Worm (Caenorhabditis elegans) whole organism, L4 larva: ENCODE results near the gene pap-3.

Experiments used
- F10B5.3 ChIP-seq: sonication (generic microtip); optimal IDR thresholded peaks from 2 replicates; lab custom pipeline; 2016; ENCODE audit warnings: mild to moderate bottlenecking, missing genetic modification characterization, missing compliant biosample characterization
- F49E8.2 ChIP-seq: sonication (generic microtip); optimal IDR thresholded peaks from 2 replicates; lab custom pipeline; 2016; ENCODE audit warnings: missing compliant biosample characterization, mild to moderate bottlenecking, missing genetic modification characterization, borderline replicate concordance
- T26A8.4 ChIP-seq: fragments of 200-800 bp; sonication (Bioruptor generic); IDR thresholded peaks from 2 replicates; pipeline ENCODE4 v1.3.6; 2022; ENCODE audit warnings: missing genetic modification characterization, missing compliant biosample characterization
- Y75B8A.6 ChIP-seq: fragments of 200-800 bp; sonication (Bioruptor generic); IDR thresholded peaks from 2 replicates; pipeline ENCODE4 v1.3.6; 2022; ENCODE audit warnings: missing genetic modification reagents, missing genetic modification characterization, missing compliant biosample characterization
- aha-1 ChIP-seq: fragments of 150-350 bp; peaks from one replicate; lab custom pipeline; 2014; ENCODE audit warnings: missing biosample characterization, missing genetic modification characterization
- aly-2 ChIP-seq: sonication (generic microtip); optimal IDR thresholded peaks from 2 replicates; lab custom pipeline; 2018; ENCODE audit warnings: missing biosample characterization, missing genetic modification characterization
- arid-1 ChIP-seq: fragments of 200-800 bp; sonication (Bioruptor generic); conservative IDR thresholded peaks from 2 replicates; pipeline ENCODE4 v1.3.6; 2022; ENCODE audit warnings: missing genetic modification reagents, missing genetic modification characterization, missing compliant biosample characterization
- attf-4 ChIP-seq: sonication (generic microtip); optimal IDR thresholded peaks from 3 replicates; lab custom pipeline; 2017; ENCODE audit warnings: missing biosample characterization, missing genetic modification characterization
- ceh-28 ChIP-seq: fragments of 150-350 bp; optimal IDR thresholded peaks from 2 replicates; lab custom pipeline; 2014; ENCODE audit warnings: missing biosample characterization, missing genetic modification reagents, missing genetic modification characterization
- ceh-32 ChIP-seq: sonication (generic microtip); optimal IDR thresholded peaks from 2 replicates; lab custom pipeline; 2016; ENCODE audit warnings: mild to moderate bottlenecking, missing genetic modification characterization, missing compliant biosample characterization; ENCODE audit not compliant: poor library complexity
- ceh-82 ChIP-seq: sonication (generic microtip); optimal IDR thresholded peaks from 2 replicates; lab custom pipeline; 2017; ENCODE audit warnings: missing biosample characterization, missing genetic modification characterization
- ctbp-1 ChIP-seq: fragments of 200-800 bp; sonication (Bioruptor generic); IDR thresholded peaks from 2 replicates; pipeline ENCODE4 v1.3.6; 2022; ENCODE audit warnings: missing genetic modification reagents, missing genetic modification characterization, missing compliant biosample characterization
- daf-19 ChIP-seq: fragments of 200-800 bp; sonication (Bioruptor generic); conservative IDR thresholded peaks from 2 replicates; pipeline ENCODE4 v1.3.6; 2022; ENCODE audit warnings: missing genetic modification characterization, missing compliant biosample characterization
- dmd-8 ChIP-seq: fragments of 200-800 bp; sonication (Bioruptor generic); IDR thresholded peaks from 2 replicates; pipeline ENCODE4 v1.3.6; 2022; ENCODE audit warnings: missing genetic modification characterization, missing compliant biosample characterization
- dmd-9 ChIP-seq: fragments of 200-800 bp; sonication (Bioruptor generic); IDR thresholded peaks from 2 replicates; pipeline ENCODE4 v1.3.6; 2022; ENCODE audit warnings: missing genetic modification reagents, missing genetic modification characterization, missing compliant biosample characterization
- duxl-1 ChIP-seq: sonication (generic microtip); optimal IDR thresholded peaks from 2 replicates; lab custom pipeline; 2016; ENCODE audit warnings: mild to moderate bottlenecking, missing genetic modification characterization, moderate library complexity, missing compliant biosample characterization; ENCODE audit not compliant: poor library complexity
- fos-1 ChIP-seq: fragments of 150-350 bp; optimal IDR thresholded peaks from 2 replicates; lab custom pipeline; 2014; ENCODE audit warnings: missing biosample characterization, missing genetic modification characterization
- hif-1 ChIP-seq, 2 experiments: sonication (generic microtip); optimal IDR thresholded peaks; 2 replicates each; lab custom pipeline; 2016 to 2017; ENCODE audit warnings: missing compliant biosample characterization in 2 of 2, missing genetic modification characterization in 2 of 2, missing genetic modification reagents in 2 of 2, missing genotype in 2 of 2, mild to moderate bottlenecking in 1 of 2
- hlh-11 ChIP-seq: fragments of 200-800 bp; sonication (Bioruptor generic); optimal IDR thresholded peaks from 2 replicates; lab custom pipeline; 2018; ENCODE audit warnings: mild to moderate bottlenecking, missing genetic modification characterization, missing compliant biosample characterization
- hlh-30 ChIP-seq: sonication (generic microtip); optimal IDR thresholded peaks from 2 replicates; lab custom pipeline; 2017; ENCODE audit warnings: antibody characterized with exemption, mild to moderate bottlenecking, missing genetic modification characterization, missing compliant biosample characterization; ENCODE audit not compliant: insufficient read depth
- jun-1 ChIP-seq: fragments of 150-350 bp; optimal IDR thresholded peaks from 2 replicates; lab custom pipeline; 2014; ENCODE audit warnings: missing biosample characterization, missing genetic modification reagents, missing genetic modification characterization
- lin-15B ChIP-seq: fragments of 150-350 bp; sonication (generic microtip); optimal IDR thresholded peaks from 3 replicates; lab custom pipeline; 2014; ENCODE audit warnings: missing biosample characterization, missing genetic modification characterization
- lin-29 ChIP-seq: fragments of 200-800 bp; sonication (Bioruptor generic); IDR thresholded peaks from 2 replicates; pipeline ENCODE4 v1.3.6; 2022; ENCODE audit warnings: missing genetic modification reagents, missing genetic modification characterization, missing compliant biosample characterization
- lin-38 ChIP-seq: fragments of 200-800 bp; sonication (Bioruptor generic); IDR thresholded peaks from 2 replicates; pipeline ENCODE4 v1.3.6; 2022; ENCODE audit warnings: missing genetic modification reagents, missing genetic modification characterization, missing compliant biosample characterization
- madf-5 ChIP-seq, 2 experiments: fragments of 200-800 bp; sonication (Bioruptor generic); IDR thresholded peaks; 2 replicates each; pipeline ENCODE4 v1.3.6; 2022; ENCODE audit warnings: missing compliant biosample characterization in 2 of 2, missing genetic modification characterization in 2 of 2
- madf-9 ChIP-seq: fragments of 200-800 bp; sonication (Bioruptor generic); conservative IDR thresholded peaks from 2 replicates; pipeline ENCODE4 v1.3.6; 2022; ENCODE audit warnings: missing genetic modification reagents, missing genetic modification characterization, missing compliant biosample characterization
- mep-1 ChIP-seq: fragments of 150-350 bp; sonication (generic microtip); optimal IDR thresholded peaks from 3 replicates; lab custom pipeline; 2014; ENCODE audit warnings: missing biosample characterization, missing genetic modification characterization
- nhr-102 ChIP-seq: sonication (generic microtip); optimal IDR thresholded peaks from 2 replicates; lab custom pipeline; 2016; ENCODE audit warnings: mild to moderate bottlenecking, missing genetic modification characterization, moderate library complexity, missing compliant biosample characterization
- nhr-11 ChIP-seq: fragments of 150-350 bp; optimal IDR thresholded peaks from 2 replicates; lab custom pipeline; 2014; ENCODE audit warnings: missing biosample characterization, missing genetic modification characterization
- nhr-111 ChIP-seq: fragments of 200-800 bp; sonication (Bioruptor generic); optimal IDR thresholded peaks from 2 replicates; lab custom pipeline; 2018; ENCODE audit warnings: mild to moderate bottlenecking, missing genetic modification characterization, missing compliant biosample characterization
- nhr-237 ChIP-seq: sonication (generic microtip); optimal IDR thresholded peaks from 2 replicates; lab custom pipeline; 2017; ENCODE audit warnings: missing biosample characterization, missing genetic modification characterization
- nhr-6 ChIP-seq: fragments of 150-350 bp; optimal IDR thresholded peaks from 2 replicates; lab custom pipeline; 2014; ENCODE audit warnings: missing biosample characterization, missing genetic modification characterization
- php-3 ChIP-seq: fragments of 200-800 bp; sonication (Bioruptor generic); IDR thresholded peaks from 2 replicates; pipeline ENCODE4 v1.3.6; 2022; ENCODE audit warnings: missing genetic modification reagents, missing genetic modification characterization, missing compliant biosample characterization
- saeg-2 ChIP-seq: fragments of 200-800 bp; sonication (Bioruptor generic); IDR thresholded peaks from 2 replicates; pipeline ENCODE4 v1.3.6; 2022; ENCODE audit warnings: missing genetic modification reagents, missing genetic modification characterization, missing compliant biosample characterization
- spr-3 ChIP-seq: fragments of 200-800 bp; sonication (Bioruptor generic); optimal IDR thresholded peaks from 2 replicates; lab custom pipeline; 2018; ENCODE audit warnings: mild to moderate bottlenecking, missing genetic modification characterization, missing compliant biosample characterization
- tra-1 ChIP-seq: fragments of 200-800 bp; sonication (Bioruptor generic); IDR thresholded peaks from 2 replicates; pipeline ENCODE4 v1.3.6; 2022; ENCODE audit warnings: missing genetic modification reagents, missing genetic modification characterization, missing compliant biosample characterization
- unc-62 ChIP-seq, 3 experiments: fragments of 150-350 bp in 1 of 3; sonication (generic microtip); optimal IDR thresholded peaks in 2 of 3; peaks in 1 of 3; 1 replicate in 1 of 3; 2 replicates in 2 of 3; lab custom pipeline; 2014 to 2017; ENCODE audit warnings: missing biosample characterization in 3 of 3, missing genetic modification characterization in 3 of 3, missing genetic modification reagents in 3 of 3, missing genotype in 1 of 3
- zfp-2 ChIP-seq: sonication (generic microtip); optimal IDR thresholded peaks from 2 replicates; lab custom pipeline; 2016; ENCODE audit warnings: mild to moderate bottlenecking, missing genetic modification characterization, missing compliant biosample characterization
- zfp-3 ChIP-seq: fragments of 200-800 bp; sonication (Bioruptor generic); conservative IDR thresholded peaks from 2 replicates; pipeline ENCODE4 v1.3.6; 2022; ENCODE audit warnings: missing genetic modification reagents, missing genetic modification characterization, missing compliant biosample characterization
- zip-11 ChIP-seq: fragments of 200-800 bp; sonication (Bioruptor generic); IDR thresholded peaks from 2 replicates; pipeline ENCODE4 v1.3.6; 2022; ENCODE audit warnings: missing genetic modification characterization, missing compliant biosample characterization
- ztf-11 ChIP-seq: fragments of 150-350 bp; optimal IDR thresholded peaks from 2 replicates; lab custom pipeline; 2014; ENCODE audit warnings: missing biosample characterization, missing genetic modification characterization

Gene pap-3

DNA sequence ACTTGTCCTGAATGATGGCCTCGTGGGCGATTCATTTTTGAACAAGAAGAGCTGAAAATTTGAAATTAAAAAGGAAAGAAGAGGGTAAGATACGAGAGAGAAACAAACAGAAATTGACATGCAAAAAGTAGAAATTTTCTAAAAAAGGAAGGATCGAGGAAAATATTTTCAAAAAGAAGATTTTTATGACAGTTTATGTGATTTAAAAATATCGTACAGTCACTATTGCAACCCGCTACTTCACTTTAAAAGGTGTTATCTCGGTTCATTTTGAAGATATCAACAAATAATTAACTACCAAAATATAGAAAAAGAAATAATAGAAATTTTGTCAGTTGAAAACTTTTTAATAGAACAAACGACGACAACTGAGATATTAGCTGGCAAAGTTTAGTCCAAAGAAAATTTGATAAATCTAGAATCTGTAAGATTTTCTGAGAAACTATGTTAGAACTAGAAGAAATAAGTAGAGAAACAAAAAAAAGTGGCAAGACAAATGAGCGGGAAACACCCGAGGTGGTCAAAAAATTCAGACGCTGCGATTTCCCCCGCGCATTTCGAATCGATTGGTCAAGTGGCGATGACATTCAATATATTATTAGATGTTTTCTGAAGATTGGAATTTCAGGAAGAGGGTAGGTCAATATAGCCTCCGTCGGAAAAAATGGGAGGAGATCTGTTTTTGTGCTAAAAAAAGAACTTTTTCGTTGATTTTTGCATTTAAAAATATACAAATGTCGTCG lies 7.4 kb upstream of the pap-3 start, which contains the start of gene Y6D1A.1:
TSS of gene Y6D1A.1 (minus strand) at position 51 of the 743 bp plus-strand sequence.
- TF ChIP-seq unc-62 (GFP tag; optimal IDR thresholded peaks at IDR 0.05 in 1 of 2; lab: Kevin White, UChicago) (peak in 1 of 2 experiments; percentile 55), unc-62 (tag; optimal IDR thresholded peaks at IDR 0.05; lab: Kevin White, UChicago) (no peak), ceh-82 (tag; lab: Kevin White, UChicago) (no peak)
- TF ChIP-seq, all 104 proteins: peak for 1

DNA sequence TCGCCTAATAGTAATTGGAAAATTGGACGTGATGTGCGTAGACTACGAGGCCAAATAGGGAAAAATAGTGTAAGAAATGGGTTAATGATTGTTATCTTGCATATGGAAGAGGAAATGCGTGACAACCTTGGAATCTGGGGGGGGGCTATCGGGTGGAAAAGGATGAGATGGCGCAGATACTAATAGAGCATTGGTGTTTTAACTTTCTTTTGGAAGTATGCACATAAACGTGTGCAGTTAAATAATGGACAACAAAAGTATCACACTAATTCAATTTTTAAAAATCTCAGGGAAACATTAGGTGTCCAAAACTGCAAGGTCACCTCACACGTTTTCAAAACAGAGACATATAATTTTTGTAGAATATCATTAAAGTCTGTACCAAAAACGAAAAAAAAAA lies 3.4 kb upstream of the pap-3 start, which contains the start of gene Y6D1A.2:
TSS of gene Y6D1A.2 (minus strand) at position 101 of the 400 bp plus-strand sequence.
- no peak for TF ChIP-seq lin-29 (GFP tag; lab: Robert Waterston, UW)
- no peak for TF ChIP-seq hif-1 (tag; optimal IDR thresholded peaks at IDR 0.05; lab: Kevin White, UChicago)
- TF ChIP-seq daf-19 (GFP tag; lab: Robert Waterston, UW) = no peak
- TF ChIP-seq ceh-28 (tag; lab: Kevin White, UChicago) = no peak
- no peak for TF ChIP-seq hlh-11 (tag; lab: Kevin White, UChicago)
- no peak for TF ChIP-seq arid-1 (GFP tag; lab: Robert Waterston, UW)
- no peak for TF ChIP-seq nhr-102 (tag; lab: Kevin White, UChicago)
- no peak for TF ChIP-seq zip-11 (GFP tag; lab: Robert Waterston, UW)
- TF ChIP-seq F49E8.2 (tag; lab: Kevin White, UChicago) = no peak
- no peak for TF ChIP-seq dmd-8 (GFP tag; lab: Robert Waterston, UW)

DNA sequence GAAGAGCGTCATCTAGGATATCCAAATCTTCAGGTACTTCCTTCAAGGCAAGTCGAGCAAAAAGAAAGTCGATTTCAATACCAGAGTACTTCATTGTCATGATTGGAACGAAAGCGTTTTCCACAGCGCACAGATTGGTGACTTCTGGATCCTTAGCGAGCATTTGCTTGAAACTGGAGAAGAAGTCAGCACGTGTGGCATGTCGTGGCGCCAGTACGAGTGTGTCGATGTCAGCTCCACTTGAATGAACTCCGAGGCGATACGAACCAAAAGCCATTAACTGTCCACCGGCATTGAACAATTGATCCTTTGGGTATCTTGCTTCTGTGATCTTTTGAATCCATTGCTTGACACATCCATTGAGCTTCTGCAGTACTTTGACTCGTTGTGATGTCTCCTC lies 361 bp downstream of the pap-3 start:
- TF ChIP-seq nhr-111 (GFP tag; lab: Kevin White, UChicago) = no peak
- no peak for TF ChIP-seq F10B5.3 (tag; lab: Kevin White, UChicago)
- no peak for TF ChIP-seq saeg-2
- TF ChIP-seq duxl-1 (tag; lab: Kevin White, UChicago) = no peak
- TF ChIP-seq hlh-30 (tag; lab: Kevin White, UChicago) = no peak
- TF ChIP-seq lin-29 (GFP tag; lab: Robert Waterston, UW) = no peak
- no peak for TF ChIP-seq spr-3
- TF ChIP-seq Y75B8A.6 (GFP tag; lab: Robert Waterston, UW) = no peak
- no peak for TF ChIP-seq lin-38 (GFP tag; lab: Robert Waterston, UW)
- TF ChIP-seq fos-1 = no peak
- TF ChIP-seq unc-62 (GFP tag; optimal IDR thresholded peaks at IDR 0.05 in 1 of 2; lab: Kevin White, UChicago) = peak in 1 of 2 experiments; percentile 98
- TF ChIP-seq unc-62 (tag; optimal IDR thresholded peaks at IDR 0.05; lab: Kevin White, UChicago) = no peak
- no peak for TF ChIP-seq tra-1 (GFP tag; lab: Robert Waterston, UW)
- TF ChIP-seq madf-9 (GFP tag; lab: Robert Waterston, UW) = no peak
- no peak for TF ChIP-seq ceh-28 (tag; lab: Kevin White, UChicago)
- TF ChIP-seq aha-1 (tag; lab: Kevin White, UChicago) = peak; percentile 80

DNA sequence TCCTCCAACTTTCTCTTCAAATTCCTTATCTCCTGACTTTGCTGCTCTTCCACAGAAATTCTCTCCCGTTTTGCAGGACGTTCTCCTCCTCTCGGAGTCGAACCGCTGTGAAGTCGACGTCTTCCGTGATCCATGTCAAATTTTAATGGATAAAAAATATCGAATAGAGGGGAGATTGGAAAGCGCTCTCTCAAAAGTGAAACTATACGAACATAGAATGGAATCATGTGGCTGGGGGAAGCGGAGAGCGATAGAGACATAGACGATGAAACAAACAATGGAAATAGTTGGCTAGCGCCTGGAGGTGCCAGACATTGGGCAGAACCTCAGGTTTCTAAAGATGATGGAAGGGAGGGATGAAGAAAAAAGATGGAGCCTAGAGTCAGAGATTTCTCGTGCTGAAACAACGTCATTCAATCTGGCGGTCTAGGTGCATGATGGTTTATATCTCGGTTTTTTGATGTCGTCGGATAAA lies 2.4 kb downstream of the pap-3 start, which contains the start of gene F43G6.8:
TSS of gene F43G6.8 (minus strand) at position 198 of the 475 bp plus-strand sequence.
- TF ChIP-seq attf-4 (tag; lab: Kevin White, UChicago) (no peak), T26A8.4 (GFP tag; lab: Robert Waterston, UW) (no peak), lin-15B (tag; lab: Kevin White, UChicago) (no peak), nhr-237 (tag; lab: Kevin White, UChicago) (no peak), zfp-3 (GFP tag; lab: Robert Waterston, UW) (no peak), ztf-11 (tag; lab: Kevin White, UChicago) (no peak), php-3 (GFP tag; lab: Robert Waterston, UW) (no peak), nhr-102 (tag; lab: Kevin White, UChicago) (no peak), zfp-2 (tag; lab: Kevin White, UChicago) (no peak), ceh-32 (tag; lab: Kevin White, UChicago) (no peak), mep-1 (tag; lab: Kevin White, UChicago) (peak; percentile 56), jun-1 (tag; lab: Kevin White, UChicago) (no peak), F49E8.2 (tag; lab: Kevin White, UChicago) (no peak), dmd-9 (no peak), ctbp-1 (GFP tag; lab: Robert Waterston, UW) (no peak), hif-1 (tag; optimal IDR thresholded peaks at IDR 0.05; lab: Kevin White, UChicago) (peak in 1 of 2 experiments; percentile 48), aly-2 (tag; lab: Kevin White, UChicago) (no peak), ceh-82 (tag; lab: Kevin White, UChicago) (no peak), madf-5 (GFP tag; IDR thresholded peaks at IDR 0.05; lab: Robert Waterston, UW) (no peak), fos-1 (no peak), nhr-6 (tag; lab: Kevin White, UChicago) (peak; percentile 23), hlh-11 (tag; lab: Kevin White, UChicago) (peak; percentile 74), unc-62 (GFP tag; optimal IDR thresholded peaks at IDR 0.05 in 1 of 2; lab: Kevin White, UChicago) (no peak), unc-62 (tag; optimal IDR thresholded peaks at IDR 0.05; lab: Kevin White, UChicago) (no peak), nhr-11 (tag; lab: Kevin White, UChicago) (peak; percentile 80)
